Fruit fly (Drosophila melanogaster) whole organism, prepupa: ENCODE data around the gene NT1.

Experiments
- CG10631 ChIP-seq: fragments of 200-800 bp; sonication (Bioruptor generic); optimal IDR thresholded peaks from 2 replicates; lab custom pipeline; 2016; ENCODE audit warnings: missing biosample characterization, missing genetic modification characterization
- CG10669 ChIP-seq: fragments of 200-800 bp; sonication (Bioruptor generic); optimal IDR thresholded peaks from 3 replicates; lab custom pipeline; 2018; ENCODE audit warnings: missing biosample characterization, mild to moderate bottlenecking, missing genetic modification characterization, moderate library complexity
- CG11294 ChIP-seq: fragments of 200-800 bp; sonication (Bioruptor generic); IDR thresholded peaks from 2 replicates; pipeline ENCODE4 v1.3.6; 2022; ENCODE audit warnings: missing biosample characterization, missing genetic modification characterization
- CG11762 ChIP-seq: fragments of 200-800 bp; sonication (Bioruptor generic); optimal IDR thresholded peaks from 3 replicates; lab custom pipeline; 2016; ENCODE audit warnings: missing biosample characterization, missing genetic modification characterization; ENCODE audit not compliant: insufficient read depth
- CG11902 ChIP-seq: fragments of 200-800 bp; sonication (Bioruptor generic); optimal IDR thresholded peaks from 3 replicates; lab custom pipeline; 2016; ENCODE audit warnings: missing biosample characterization, missing genetic modification characterization
- CG1621 ChIP-seq: fragments of 200-800 bp; sonication (Bioruptor generic); optimal IDR thresholded peaks from 3 replicates; lab custom pipeline; 2018; ENCODE audit warnings: missing biosample characterization, mild to moderate bottlenecking, missing genetic modification characterization
- CG31627 ChIP-seq: fragments of 200-800 bp; sonication (Bioruptor generic); optimal IDR thresholded peaks from 3 replicates; lab custom pipeline; 2016; ENCODE audit warnings: missing biosample characterization, missing genetic modification characterization
- CG4318 ChIP-seq: fragments of 200-800 bp; sonication (Bioruptor generic); optimal IDR thresholded peaks from 3 replicates; lab custom pipeline; 2017; ENCODE audit warnings: missing biosample characterization, mild to moderate bottlenecking, missing genetic modification characterization
- CG6163 ChIP-seq: fragments of 200-800 bp; sonication (Bioruptor generic); IDR thresholded peaks from 3 replicates; pipeline ENCODE4 v1.3.6; 2022; ENCODE audit warnings: missing biosample characterization, missing genetic modification characterization
- CG6276 ChIP-seq: fragments of 200-800 bp; sonication (Bioruptor generic); optimal IDR thresholded peaks from 2 replicates; lab custom pipeline; 2017; ENCODE audit warnings: missing biosample characterization, mild to moderate bottlenecking, missing genetic modification characterization
- CG6792 ChIP-seq: fragments of 200-800 bp; sonication (Bioruptor generic); optimal IDR thresholded peaks from 3 replicates; lab custom pipeline; 2016; ENCODE audit warnings: missing biosample characterization, missing genetic modification characterization
- CG6808 ChIP-seq: fragments of 200-800 bp; sonication (Bioruptor generic); optimal IDR thresholded peaks from 3 replicates; lab custom pipeline; 2017; ENCODE audit warnings: missing biosample characterization, missing genetic modification characterization, mild to moderate bottlenecking, moderate library complexity, missing genetic modification reagents
- CG6854 ChIP-seq: fragments of 200-800 bp; sonication (Bioruptor generic); optimal IDR thresholded peaks from 2 replicates; lab custom pipeline; 2017; ENCODE audit warnings: missing biosample characterization, mild to moderate bottlenecking, missing genetic modification characterization
- CG7368 ChIP-seq: fragments of 200-800 bp; sonication (Bioruptor generic); optimal IDR thresholded peaks from 3 replicates; lab custom pipeline; 2016; ENCODE audit warnings: missing biosample characterization, missing genetic modification characterization
- CG8119 ChIP-seq: fragments of 200-800 bp; sonication (Bioruptor generic); IDR thresholded peaks from 3 replicates; pipeline ENCODE4 v1.3.6; 2022; ENCODE audit warnings: missing biosample characterization, missing genetic modification characterization
- CG8319 ChIP-seq: fragments of 200-800 bp; sonication (Bioruptor generic); optimal IDR thresholded peaks from 3 replicates; lab custom pipeline; 2016; ENCODE audit warnings: missing biosample characterization, missing genetic modification characterization
- CG8632 ChIP-seq: fragments of 200-800 bp; sonication (Bioruptor generic); optimal IDR thresholded peaks from 3 replicates; lab custom pipeline; 2016; ENCODE audit warnings: missing biosample characterization, missing genetic modification characterization
- Eip75B ChIP-seq: fragments of 200-800 bp; sonication (Bioruptor generic); optimal IDR thresholded peaks from 3 replicates; lab custom pipeline; 2016; ENCODE audit warnings: missing biosample characterization, missing genetic modification characterization
- Eip78C ChIP-seq: fragments of 200-800 bp; sonication (Bioruptor generic); peaks from one replicate; lab custom pipeline; 2016; ENCODE audit warnings: missing biosample characterization, missing genetic modification characterization
- Eip93F ChIP-seq: fragments of 200-800 bp; sonication (Bioruptor generic); optimal IDR thresholded peaks from 2 replicates; lab custom pipeline; 2016; ENCODE audit warnings: missing biosample characterization, mild to moderate bottlenecking, missing genetic modification characterization
- Ets96B ChIP-seq: fragments of 200-800 bp; optimal IDR thresholded peaks from 2 replicates; lab custom pipeline; 2019; ENCODE audit warnings: missing biosample characterization, mild to moderate bottlenecking, missing genetic modification characterization, moderate library complexity
- Gug ChIP-seq: fragments of 200-800 bp; sonication (Bioruptor generic); IDR thresholded peaks from 2 replicates; pipeline ENCODE4 v1.3.6; 2022; ENCODE audit warnings: missing biosample characterization, missing genetic modification characterization
- Hr38 ChIP-seq: sonication (Bioruptor generic); optimal IDR thresholded peaks from 2 replicates; lab custom pipeline; 2016; ENCODE audit warnings: missing biosample characterization, missing genetic modification characterization
- Hr39 ChIP-seq: fragments of 200-800 bp; sonication (Bioruptor generic); optimal IDR thresholded peaks from 2 replicates; lab custom pipeline; 2016; ENCODE audit warnings: missing biosample characterization, missing genetic modification characterization
- Lpt ChIP-seq: fragments of 200-800 bp; sonication (Bioruptor generic); optimal IDR thresholded peaks from 3 replicates; lab custom pipeline; 2016; ENCODE audit warnings: missing biosample characterization, missing genetic modification characterization
- Met ChIP-seq: fragments of 200-800 bp; sonication (Bioruptor generic); optimal IDR thresholded peaks from 3 replicates; lab custom pipeline; 2016; ENCODE audit warnings: missing biosample characterization, missing genetic modification characterization
- OdsH ChIP-seq: fragments of 200-800 bp; sonication (Bioruptor generic); optimal IDR thresholded peaks from 3 replicates; lab custom pipeline; 2016; ENCODE audit warnings: missing biosample characterization, missing genetic modification characterization
- Sox102F ChIP-seq: fragments of 200-800 bp; sonication (Bioruptor generic); optimal IDR thresholded peaks from 2 replicates; lab custom pipeline; 2016; ENCODE audit warnings: missing biosample characterization, mild to moderate bottlenecking, missing genetic modification characterization
- Sox15 ChIP-seq: fragments of 200-800 bp; sonication (Bioruptor generic); optimal IDR thresholded peaks from 3 replicates; lab custom pipeline; 2016; ENCODE audit warnings: missing biosample characterization, missing genetic modification characterization
- acj6 ChIP-seq: fragments of 200-800 bp; sonication (Bioruptor generic); optimal IDR thresholded peaks from 3 replicates; lab custom pipeline; 2016; ENCODE audit warnings: missing biosample characterization, missing genetic modification characterization
- cyc ChIP-seq: fragments of 200-800 bp; sonication (Bioruptor generic); optimal IDR thresholded peaks from 3 replicates; lab custom pipeline; 2016; ENCODE audit warnings: missing biosample characterization, missing genetic modification characterization
- dac ChIP-seq: fragments of 200-800 bp; sonication (Bioruptor generic); optimal IDR thresholded peaks from 2 replicates; lab custom pipeline; 2017; ENCODE audit warnings: missing biosample characterization, mild to moderate bottlenecking, missing genetic modification characterization
- dsx ChIP-seq: fragments of 200-800 bp; optimal IDR thresholded peaks from 3 replicates; lab custom pipeline; 2019; ENCODE audit warnings: missing biosample characterization, mild to moderate bottlenecking, missing genetic modification characterization, moderate library complexity; ENCODE audit not compliant: poor library complexity, severe bottlenecking
- eg ChIP-seq: fragments of 200-800 bp; sonication (Bioruptor generic); IDR thresholded peaks from 3 replicates; pipeline ENCODE4 v1.3.6; 2022; ENCODE audit warnings: missing biosample characterization, missing genetic modification characterization
- fd59A ChIP-seq: fragments of 200-800 bp; sonication (Bioruptor generic); optimal IDR thresholded peaks from 2 replicates; lab custom pipeline; 2017; ENCODE audit warnings: missing biosample characterization, mild to moderate bottlenecking, missing genetic modification characterization, missing genetic modification reagents
- fd85E ChIP-seq: fragments of 200-800 bp; sonication (Bioruptor generic); optimal IDR thresholded peaks from 3 replicates; lab custom pipeline; 2016; ENCODE audit warnings: missing biosample characterization, missing genetic modification characterization
- fkh ChIP-seq: fragments of 200-800 bp; sonication (Bioruptor generic); optimal IDR thresholded peaks from 3 replicates; lab custom pipeline; 2017; ENCODE audit warnings: missing biosample characterization, mild to moderate bottlenecking, missing genetic modification characterization, moderate library complexity
- net ChIP-seq: fragments of 200-800 bp; sonication (Bioruptor generic); optimal IDR thresholded peaks from 3 replicates; lab custom pipeline; 2016; ENCODE audit warnings: missing biosample characterization, missing genetic modification characterization
- pdm3 ChIP-seq: fragments of 200-800 bp; sonication (Bioruptor generic); optimal IDR thresholded peaks from 3 replicates; lab custom pipeline; 2016; ENCODE audit warnings: missing biosample characterization, missing genetic modification characterization
- salr ChIP-seq, 2 experiments: fragments of 200-800 bp; sonication (Bioruptor generic); optimal IDR thresholded peaks; 3 replicates each; lab custom pipeline; 2016 to 2018; ENCODE audit warnings: missing biosample characterization in 2 of 2, missing genetic modification characterization in 2 of 2, mild to moderate bottlenecking in 1 of 2
- svp ChIP-seq: fragments of 200-800 bp; sonication (Bioruptor generic); peaks from one replicate; lab custom pipeline; 2016; ENCODE audit warnings: missing biosample characterization, missing genetic modification characterization
- topi ChIP-seq: fragments of 200-800 bp; sonication (Bioruptor generic); optimal IDR thresholded peaks from 3 replicates; lab custom pipeline; 2016; ENCODE audit warnings: missing biosample characterization, missing genetic modification characterization
- vri ChIP-seq: fragments of 200-800 bp; sonication (Bioruptor generic); optimal IDR thresholded peaks from 3 replicates; lab custom pipeline; 2016; ENCODE audit warnings: missing biosample characterization, mild to moderate bottlenecking, missing genetic modification characterization

Gene NT1

DNA sequence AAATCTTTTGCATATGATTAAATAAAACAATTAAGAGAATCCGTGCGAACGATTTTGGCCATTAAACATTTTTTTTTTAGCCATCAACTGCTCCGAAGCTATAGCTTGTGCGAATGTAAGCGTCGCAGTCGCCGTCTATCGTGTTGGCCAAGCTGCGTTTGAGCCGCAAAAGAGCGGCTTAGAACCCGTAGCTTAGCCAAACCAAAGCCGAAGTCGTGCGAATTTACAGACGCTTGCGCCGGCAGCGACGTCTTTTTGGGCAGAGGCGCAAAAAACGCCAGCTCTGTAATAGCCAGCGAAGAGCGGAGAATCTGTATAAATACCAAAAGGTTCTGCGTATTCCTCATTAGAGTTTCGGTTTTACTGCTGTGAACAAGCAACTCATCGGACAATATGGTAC, 28.3 kb downstream of the NT1 start, which contains the start of gene CG7465:
CG7465 (plus strand) TSS at position 346 of the 400 bp plus-strand sequence.
- TF ChIP-seq fkh (GFP tag; lab: Kevin White, UChicago): no peak
- TF ChIP-seq CG8319 (GFP tag; lab: Kevin White, UChicago): no peak
- TF ChIP-seq, all 60 proteins: peak for 0

DNA sequence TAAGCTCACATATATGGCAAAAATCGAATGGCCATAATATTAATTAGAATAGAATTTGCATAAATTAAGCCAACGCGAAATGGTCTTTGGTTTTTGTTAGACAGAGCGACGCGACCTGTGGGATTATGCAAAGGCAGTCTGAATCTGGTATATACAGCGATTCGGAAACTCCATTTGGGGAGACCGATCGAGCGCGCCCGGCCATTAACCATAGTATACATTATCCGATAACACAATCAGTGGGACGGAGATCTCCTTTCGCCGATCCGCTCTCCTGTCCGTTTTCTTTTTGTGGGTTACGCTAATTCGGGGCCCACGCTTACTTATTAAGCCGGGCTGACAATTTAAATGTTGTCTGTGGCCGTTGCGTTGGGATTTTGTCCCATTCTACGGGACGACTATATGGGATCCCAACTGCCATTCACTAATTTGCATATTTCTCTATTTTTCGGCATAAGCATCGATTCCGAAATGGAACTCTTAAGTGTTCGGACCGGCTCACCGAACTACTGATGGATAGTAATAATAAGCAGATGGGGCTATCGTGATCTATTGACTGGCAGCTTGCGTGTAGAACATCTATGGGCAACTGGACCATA, 30.5 kb downstream of the NT1 start:
- TF ChIP-seq Eip75B (GFP tag; lab: Kevin White, UChicago) (no peak), CG10631 (GFP tag; lab: Kevin White, UChicago) (no peak), Gug (no peak), CG11294 (GFP tag; lab: Robert Waterston, UW) (no peak), CG31627 (GFP tag; lab: Kevin White, UChicago) (no peak), CG11902 (GFP tag; lab: Kevin White, UChicago) (no peak), CG10669 (GFP tag; lab: Kevin White, UChicago) (no peak), svp (no peak), CG6854 (GFP tag; lab: Kevin White, UChicago) (no peak), CG8319 (GFP tag; lab: Kevin White, UChicago) (no peak), Met (GFP tag; lab: Kevin White, UChicago) (no peak)

DNA sequence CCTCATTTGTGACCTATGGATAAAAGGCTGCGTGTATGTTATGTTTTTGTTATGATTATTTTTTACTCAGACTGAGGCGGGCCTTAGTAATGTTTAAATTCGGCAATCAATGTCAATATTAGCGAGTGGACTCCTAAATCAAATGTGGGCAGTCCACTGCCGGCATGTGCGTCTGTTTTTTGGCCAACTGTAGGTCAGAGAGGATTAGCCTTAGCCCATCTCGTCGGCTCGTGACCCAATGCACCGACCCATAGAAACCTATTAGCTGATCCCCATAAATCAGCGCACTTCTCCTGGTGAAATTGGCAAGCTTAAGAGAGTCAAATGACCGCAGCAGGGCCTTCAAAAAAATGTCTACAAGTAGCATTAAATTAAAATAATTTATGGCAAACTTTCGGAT, 32.5 kb downstream of the NT1 start:
- TF ChIP-seq CG8119: 0 out of 3 replicates have a peak, but pooled peaks have one; percentile 2
- no peak for TF ChIP-seq cyc (GFP tag; lab: Kevin White, UChicago)

DNA sequence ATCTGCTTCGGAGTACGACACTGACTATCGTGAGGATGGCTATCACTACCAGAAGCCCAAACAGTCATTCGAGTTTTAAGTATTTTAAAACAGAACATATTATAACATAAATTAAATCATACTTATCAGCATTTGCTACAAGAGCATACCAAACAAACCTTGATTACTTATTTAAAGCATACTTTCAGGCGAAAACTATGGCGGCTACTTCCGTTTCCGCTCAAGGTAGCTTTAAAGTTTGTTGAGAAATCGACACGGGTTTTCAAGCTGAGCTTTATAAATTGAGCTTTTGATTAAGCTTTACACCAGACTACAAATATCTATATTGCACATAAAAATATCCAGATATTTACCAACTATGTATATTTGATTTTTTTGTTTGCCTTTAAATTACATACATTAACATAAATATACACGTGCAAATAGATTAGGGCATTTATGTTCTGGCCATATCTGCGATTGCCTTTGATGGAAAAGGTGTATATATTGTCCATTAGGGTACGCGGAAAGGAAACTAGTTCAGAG, 33.2 kb downstream of the NT1 start:
- TF ChIP-seq CG7368 (peak; percentile 36), pdm3 (GFP tag; lab: Kevin White, UChicago) (peak; percentile 60), cyc (GFP tag; lab: Kevin White, UChicago) (peak; percentile 2), CG6276 (GFP tag; lab: Kevin White, UChicago) (peak; percentile 28), fd59A (peak; percentile 3), CG8632 (peak; percentile 47), CG8119 (peak; percentile 23; the same call in 1 of the 3 replicates), topi (GFP tag; lab: Kevin White, UChicago) (peak; percentile 19), eg (peak; percentile 83), CG11294 (GFP tag; lab: Robert Waterston, UW) (no peak), Sox15 (GFP tag; lab: Kevin White, UChicago) (no peak), vri (GFP tag; lab: Kevin White, UChicago) (peak; percentile 4), Sox102F (GFP tag; lab: Kevin White, UChicago) (peak; percentile 16), Hr38 (GFP tag; lab: Kevin White, UChicago) (no peak), CG6854 (GFP tag; lab: Kevin White, UChicago) (no peak), Eip93F (GFP tag; lab: Kevin White, UChicago) (no peak), Lpt (GFP tag; lab: Kevin White, UChicago) (no peak), CG1621 (tag; lab: Kevin White, UChicago) (no peak), CG6808 (GFP tag; lab: Kevin White, UChicago) (peak; percentile 14), Eip78C (GFP tag; lab: Kevin White, UChicago) (peak; percentile 90), CG6792 (peak; percentile 6), CG11902 (GFP tag; lab: Kevin White, UChicago) (no peak), CG4318 (no peak), acj6 (GFP tag; lab: Kevin White, UChicago) (peak; percentile 28), CG6163 (GFP tag; lab: Robert Waterston, UW) (peak; percentile 82), net (peak; percentile 71), CG31627 (GFP tag; lab: Kevin White, UChicago) (no peak), Hr39 (GFP tag; lab: Kevin White, UChicago) (no peak), OdsH (GFP tag; lab: Kevin White, UChicago) (peak; percentile 50), salr (GFP tag; optimal IDR thresholded peaks at IDR 0.05; lab: Kevin White, UChicago) (peak in 1 of 2 experiments; percentile 35), CG11762 (GFP tag; lab: Kevin White, UChicago) (peak; percentile 26), dsx (GFP tag; lab: Kevin White, UChicago) (no peak), dac (GFP tag; lab: Kevin White, UChicago) (peak; percentile 46), Ets96B (tag; lab: Kevin White, UChicago) (no peak), fd85E (no peak), Met (GFP tag; lab: Kevin White, UChicago) (peak; percentile 37), CG8319 (GFP tag; lab: Kevin White, UChicago) (peak; percentile 33), svp (peak; percentile 51)
